Worm (Caenorhabditis elegans): Measurements from ENCODE around the gene nmr-1.
A peak's percentile ranks its signal among the peaks of the same experiment; 100 is the strongest.

nmr-1 gene

ce11 chrII:5407548-5407947 lies 38.9 kb downstream of the nmr-1 start, which contains the start of gene clec-141:
TSS of gene clec-141 (minus strand) at chrII:5407648.
- TF ChIP-seq hlh-6 (tag; optimal IDR thresholded peaks at IDR 0.05) (no peak), F13H6.1 (tag; optimal IDR thresholded peaks at IDR 0.05) (no peak), sdc-2 (tag; optimal IDR thresholded peaks at IDR 0.05) (no peak), pqm-1 (tag; optimal IDR thresholded peaks at IDR 0.05) (no peak), tbx-7 (tag; optimal IDR thresholded peaks at IDR 0.05) (no peak), ceh-9 (tag; optimal IDR thresholded peaks at IDR 0.05) (no peak), hlh-13 (GFP tag; optimal IDR thresholded peaks at IDR 0.05) (no peak), elt-2 (tag; optimal IDR thresholded peaks at IDR 0.05) (no peak), lim-6 (tag; optimal IDR thresholded peaks at IDR 0.05) (no peak), rnt-1 (tag; optimal IDR thresholded peaks at IDR 0.05) (no peak), dve-1 (tag; optimal IDR thresholded peaks at IDR 0.05) (no peak), pha-4 (tag; optimal IDR thresholded peaks at IDR 0.05) (no peak), ceh-34 (tag; optimal IDR thresholded peaks at IDR 0.05) (no peak), syd-9 (tag; optimal IDR thresholded peaks at IDR 0.05) (no peak), pag-3 (tag; optimal IDR thresholded peaks at IDR 0.05; ENCODE audit: borderline replicate concordance) (no peak), sox-2 (GFP tag; IDR thresholded peaks at IDR 0.05) (no peak), ref-2 (tag; optimal IDR thresholded peaks at IDR 0.05) (no peak), T23F11.4 (GFP tag; optimal IDR thresholded peaks at IDR 0.05) (no peak)

- peak; percentile 36 for TF ChIP-seq lin-11 (tag; optimal IDR thresholded peaks at IDR 0.05)
- TF ChIP-seq ceh-9 (tag; optimal IDR thresholded peaks at IDR 0.05) = no peak
- no peak for TF ChIP-seq eyg-1 (tag; optimal IDR thresholded peaks at IDR 0.05)
- no peak for TF ChIP-seq ahr-1 (tag; optimal IDR thresholded peaks at IDR 0.05)
- TF ChIP-seq ceh-30 (tag; optimal IDR thresholded peaks at IDR 0.05) = no peak
- TF ChIP-seq madf-2 (tag; optimal IDR thresholded peaks at IDR 0.05) = no peak
- TF ChIP-seq ama-1 (optimal IDR thresholded peaks at IDR 0.05) = no peak
- TF ChIP-seq hlh-8 (tag; optimal IDR thresholded peaks at IDR 0.05) = peak; percentile 27
- no peak for TF ChIP-seq pag-3 (tag; optimal IDR thresholded peaks at IDR 0.05; ENCODE audit: borderline replicate concordance)
- TF ChIP-seq hlh-13 (GFP tag; optimal IDR thresholded peaks at IDR 0.05) = no peak
- TF ChIP-seq unc-86 (tag; optimal IDR thresholded peaks at IDR 0.05) = peak; percentile 26
- TF ChIP-seq syd-9 (tag; optimal IDR thresholded peaks at IDR 0.05) = no peak
- TF ChIP-seq sdc-2 (tag; optimal IDR thresholded peaks at IDR 0.05) = no peak
- peak; percentile 30 for TF ChIP-seq ztf-16 (tag; optimal IDR thresholded peaks at IDR 0.05)
- TF ChIP-seq pha-2 (tag; optimal IDR thresholded peaks at IDR 0.05) = peak; percentile 32
- no peak for TF ChIP-seq T23F11.4 (GFP tag; optimal IDR thresholded peaks at IDR 0.05)
- no peak for TF ChIP-seq mec-3 (tag; optimal IDR thresholded peaks at IDR 0.05; ENCODE audit: borderline replicate concordance)
- peak; percentile 55 for TF ChIP-seq sox-4 (tag; optimal IDR thresholded peaks at IDR 0.05)
- no peak for TF ChIP-seq unc-3 (GFP tag; conservative IDR thresholded peaks at IDR 0.05)
- no peak for TF ChIP-seq unc-3 (tag; optimal IDR thresholded peaks at IDR 0.05)
- TF ChIP-seq pat-9 (tag; optimal IDR thresholded peaks at IDR 0.05) = peak; percentile 30
- TF ChIP-seq sox-2 (GFP tag; IDR thresholded peaks at IDR 0.05) = no peak; the same call in 1 of the 2 replicates
- peak; percentile 21 for TF ChIP-seq che-1 (tag; optimal IDR thresholded peaks at IDR 0.05)
- TF ChIP-seq odd-2 (tag; optimal IDR thresholded peaks at IDR 0.05) = peak; percentile 64
- no peak for TF ChIP-seq gmeb-2 (tag; optimal IDR thresholded peaks at IDR 0.05)
- peak; percentile 82 for TF ChIP-seq K09A11.1 (tag; optimal IDR thresholded peaks at IDR 0.05; ENCODE audit: insufficient read depth)
- TF ChIP-seq ceh-2 (tag; optimal IDR thresholded peaks at IDR 0.05) = peak; percentile 5
- TF ChIP-seq elt-4 (tag; optimal IDR thresholded peaks at IDR 0.05) = no peak
- peak; percentile 69 for TF ChIP-seq ttx-3 (tag; optimal IDR thresholded peaks at IDR 0.05)
- peak; percentile 13 for TF ChIP-seq zip-5 (tag; optimal IDR thresholded peaks at IDR 0.05)
- TF ChIP-seq C38D4.7 (GFP tag; optimal IDR thresholded peaks at IDR 0.05) = peak; percentile 38
- TF ChIP-seq F13H6.1 (tag; optimal IDR thresholded peaks at IDR 0.05) = peak; percentile 31
- TF ChIP-seq unc-42 (tag; optimal IDR thresholded peaks at IDR 0.05) = peak; percentile 65
- TF ChIP-seq tbx-2 (tag; optimal IDR thresholded peaks at IDR 0.05) = peak; percentile 50
- no peak for TF ChIP-seq tbx-7 (tag; optimal IDR thresholded peaks at IDR 0.05)
- TF ChIP-seq ref-2 (tag; optimal IDR thresholded peaks at IDR 0.05) = peak; percentile 26
- TF ChIP-seq ceh-31 (tag; optimal IDR thresholded peaks at IDR 0.05) = peak; percentile 11
- peak; percentile 43 for TF ChIP-seq ceh-14 (tag; optimal IDR thresholded peaks at IDR 0.05)
- no peak for TF ChIP-seq fkh-6 (tag; optimal IDR thresholded peaks at IDR 0.05)
- TF ChIP-seq hlh-6 (tag; optimal IDR thresholded peaks at IDR 0.05) = no peak
- no peak for TF ChIP-seq ceh-45 (GFP tag; IDR thresholded peaks at IDR 0.05)
- no peak for TF ChIP-seq hlh-30 (tag; optimal IDR thresholded peaks at IDR 0.05; ENCODE audit: insufficient read depth)
- TF ChIP-seq fax-1 (tag; optimal IDR thresholded peaks at IDR 0.05) = peak; percentile 14
Observed at ce11 chrII:5399201-5399600, 47.2 kb downstream of the nmr-1 start, which contains the start of gene mog-5. TSS of gene mog-5 (plus strand) at chrII:5399538.
